Fruit fly (Drosophila melanogaster) whole organism, embryonic: Measurements from ENCODE around the gene CG15728.
A peak's percentile ranks its signal among the peaks of the same experiment; 100 is the strongest.

Experiments used
- B-H1 ChIP-seq: fragments of 200-800 bp; sonication (Bioruptor generic); IDR thresholded peaks from 3 replicates; pipeline ENCODE4 v1.3.6; 2022; ENCODE audit warnings: missing biosample characterization, missing genetic modification characterization
- Bgb ChIP-seq: fragments of 200-800 bp; sonication (Bioruptor generic); IDR thresholded peaks from 2 replicates; pipeline ENCODE4 v1.3.6; 2022; ENCODE audit warnings: missing biosample characterization, missing genetic modification characterization; ENCODE audit not compliant: partially characterized antibody
- CG10543 ChIP-seq: fragments of 200-800 bp; sonication (Bioruptor generic); optimal IDR thresholded peaks from 3 replicates; lab custom pipeline; 2017; ENCODE audit warnings: missing biosample characterization, mild to moderate bottlenecking, missing genetic modification characterization, moderate library complexity
- CG11085 ChIP-seq: fragments of 200-800 bp; sonication (Bioruptor generic); IDR thresholded peaks from 2 replicates; pipeline ENCODE4 v1.3.6; 2022; ENCODE audit warnings: missing biosample characterization, missing genetic modification characterization
- CG11247 ChIP-seq: fragments of 200-800 bp; sonication (Bioruptor generic); IDR thresholded peaks from 2 replicates; pipeline ENCODE4 v1.3.6; 2022; ENCODE audit warnings: missing biosample characterization, missing genetic modification characterization
- CG12391 ChIP-seq: fragments of 200-800 bp; sonication (Bioruptor generic); optimal IDR thresholded peaks from 3 replicates; lab custom pipeline; 2018; ENCODE audit warnings: missing biosample characterization, mild to moderate bottlenecking, missing genetic modification characterization, moderate library complexity
- CG12659 ChIP-seq: fragments of 200-800 bp; sonication (Bioruptor generic); optimal IDR thresholded peaks from 3 replicates; lab custom pipeline; 2017; ENCODE audit warnings: mild to moderate bottlenecking, missing biosample characterization, missing genetic modification reagents, missing genetic modification characterization
- CG13287 ChIP-seq: fragments of 200-800 bp; sonication (Bioruptor generic); IDR thresholded peaks from 2 replicates; pipeline ENCODE4 v1.3.6; 2022; ENCODE audit warnings: missing biosample characterization, missing genetic modification characterization; ENCODE audit not compliant: partially characterized antibody
- CG15073 ChIP-seq: fragments of 200-800 bp; sonication (Bioruptor generic); optimal IDR thresholded peaks from 2 replicates; lab custom pipeline; 2016; ENCODE audit warnings: missing biosample characterization, missing genetic modification characterization
- CG15479 ChIP-seq: fragments of 200-800 bp; sonication (Bioruptor generic); optimal IDR thresholded peaks from 3 replicates; lab custom pipeline; 2019; ENCODE audit warnings: missing biosample characterization, mild to moderate bottlenecking, missing genetic modification characterization, moderate library complexity
- CG15514 ChIP-seq: fragments of 200-800 bp; sonication (Bioruptor generic); optimal IDR thresholded peaks from 3 replicates; lab custom pipeline; 2017; ENCODE audit warnings: missing biosample characterization, missing genetic modification characterization, mild to moderate bottlenecking, moderate library complexity, missing genetic modification reagents
- CG15601 ChIP-seq: fragments of 200-800 bp; sonication (Bioruptor generic); optimal IDR thresholded peaks from 3 replicates; lab custom pipeline; 2019; ENCODE audit warnings: missing biosample characterization, mild to moderate bottlenecking, missing genetic modification characterization, moderate library complexity
- CG17186 ChIP-seq: fragments of 200-800 bp; sonication (Bioruptor generic); optimal IDR thresholded peaks from 3 replicates; lab custom pipeline; 2017; ENCODE audit warnings: missing biosample characterization, missing genetic modification reagents, missing genetic modification characterization
- CG1832 ChIP-seq: fragments of 200-800 bp; sonication (Bioruptor generic); optimal IDR thresholded peaks from 2 replicates; lab custom pipeline; 2017; ENCODE audit warnings: missing biosample characterization, mild to moderate bottlenecking, missing genetic modification characterization, inconsistent platforms
- CG18599 ChIP-seq: fragments of 200-800 bp; sonication (Bioruptor generic); optimal IDR thresholded peaks from 3 replicates; lab custom pipeline; 2017; ENCODE audit warnings: missing biosample characterization, missing genetic modification characterization, mild to moderate bottlenecking, moderate library complexity, missing genetic modification reagents
- CG2116 ChIP-seq: fragments of 200-800 bp; sonication (Bioruptor generic); optimal IDR thresholded peaks from 3 replicates; lab custom pipeline; 2018; ENCODE audit warnings: missing biosample characterization, mild to moderate bottlenecking, missing genetic modification characterization
- CG2199 ChIP-seq: fragments of 200-800 bp; sonication (Bioruptor generic); IDR thresholded peaks from 3 replicates; pipeline ENCODE4 v1.3.6; 2022; ENCODE audit warnings: missing biosample characterization, missing genetic modification characterization
- CG2712 ChIP-seq: fragments of 200-800 bp; optimal IDR thresholded peaks from 3 replicates; lab custom pipeline; 2019; ENCODE audit warnings: missing biosample characterization, mild to moderate bottlenecking, missing genetic modification characterization, moderate library complexity
- CG33213 ChIP-seq: fragments of 200-800 bp; sonication (Bioruptor generic); optimal IDR thresholded peaks from 3 replicates; lab custom pipeline; 2016; ENCODE audit warnings: missing biosample characterization, missing genetic modification characterization
- CG34422 ChIP-seq: fragments of 200-800 bp; sonication (Bioruptor generic); IDR thresholded peaks from 3 replicates; pipeline ENCODE4 v1.3.6; 2022; ENCODE audit warnings: missing biosample characterization, missing genetic modification characterization
- CG8290 ChIP-seq, 3 experiments: fragments of 200-800 bp; sonication (Bioruptor generic); optimal IDR thresholded peaks; 2 replicates each; lab custom pipeline; 2016 to 2019; ENCODE audit warnings: missing biosample characterization in 3 of 3, missing genetic modification characterization in 3 of 3, mild to moderate bottlenecking in 2 of 3, moderate library complexity in 1 of 3
- CG8765 ChIP-seq: fragments of 200-800 bp; sonication (Bioruptor generic); IDR thresholded peaks from 2 replicates; pipeline ENCODE4 v1.3.6; 2022; ENCODE audit warnings: missing biosample characterization, missing genetic modification characterization
- CG9797 ChIP-seq: fragments of 200-800 bp; sonication (Bioruptor generic); optimal IDR thresholded peaks from 3 replicates; lab custom pipeline; 2018; ENCODE audit warnings: missing biosample characterization, mild to moderate bottlenecking, missing genetic modification characterization
- Deaf1 ChIP-seq: fragments of 200-800 bp; optimal IDR thresholded peaks from 3 replicates; lab custom pipeline; 2019; ENCODE audit warnings: missing biosample characterization, mild to moderate bottlenecking, missing genetic modification characterization, moderate library complexity
- Dll ChIP-seq: fragments of 200-800 bp; sonication (Bioruptor generic); IDR thresholded peaks from 4 replicates; pipeline ENCODE4 v1.3.6; 2022; ENCODE audit warnings: missing biosample characterization, missing genetic modification characterization; ENCODE audit not compliant: partially characterized antibody
- Fer1 ChIP-seq: fragments of 200-800 bp; sonication (Bioruptor generic); optimal IDR thresholded peaks from 2 replicates; lab custom pipeline; 2017; ENCODE audit warnings: missing biosample characterization, mild to moderate bottlenecking, missing genetic modification characterization
- GATAe ChIP-seq: fragments of 200-800 bp; sonication (Bioruptor generic); conservative IDR thresholded peaks from 2 replicates; pipeline ENCODE4 v1.3.6; 2022; ENCODE audit warnings: missing biosample characterization, missing genetic modification characterization
- HmgZ ChIP-seq: fragments of 200-800 bp; sonication (Bioruptor generic); optimal IDR thresholded peaks from 2 replicates; lab custom pipeline; 2018; ENCODE audit warnings: missing biosample characterization, mild to moderate bottlenecking, missing genetic modification characterization
- Hmr ChIP-seq: fragments of 200-800 bp; sonication (Bioruptor generic); optimal IDR thresholded peaks from 3 replicates; lab custom pipeline; 2017; ENCODE audit warnings: mild to moderate bottlenecking, missing biosample characterization, missing genetic modification reagents, missing genetic modification characterization
- Jarid2 ChIP-seq: fragments of 200-800 bp; sonication (Bioruptor generic); optimal IDR thresholded peaks from 3 replicates; lab custom pipeline; 2017; ENCODE audit warnings: mild to moderate bottlenecking, missing biosample characterization, missing genetic modification reagents, missing genetic modification characterization
- Mad ChIP-seq: fragments of 200-800 bp; sonication (Bioruptor generic); optimal IDR thresholded peaks from 2 replicates; lab custom pipeline; 2016; ENCODE audit warnings: missing biosample characterization, missing genetic modification characterization
- Scr ChIP-seq: fragments of 200-800 bp; sonication (Bioruptor generic); IDR thresholded peaks from 2 replicates; pipeline ENCODE4 v1.3.6; 2022; ENCODE audit warnings: missing biosample characterization, missing genetic modification characterization; ENCODE audit not compliant: partially characterized antibody
- Taf1 ChIP-seq: fragments of 200-800 bp; sonication (Bioruptor generic); IDR thresholded peaks from 2 replicates; pipeline ENCODE4 v1.3.6; 2022; ENCODE audit warnings: missing biosample characterization, missing genetic modification characterization
- chm ChIP-seq: fragments of 200-800 bp; sonication (Bioruptor generic); IDR thresholded peaks from 2 replicates; pipeline ENCODE4 v1.3.6; 2022; ENCODE audit warnings: missing biosample characterization, missing genetic modification characterization
- fu2 ChIP-seq: fragments of 200-800 bp; sonication (Bioruptor generic); optimal IDR thresholded peaks from 2 replicates; lab custom pipeline; 2016; ENCODE audit warnings: missing biosample characterization, missing genetic modification characterization
- grn ChIP-seq: fragments of 200-800 bp; sonication (Bioruptor generic); optimal IDR thresholded peaks from 3 replicates; lab custom pipeline; 2017; ENCODE audit warnings: missing biosample characterization, missing genetic modification characterization
- her ChIP-seq: fragments of 200-800 bp; sonication (Bioruptor generic); optimal IDR thresholded peaks from 2 replicates; lab custom pipeline; 2016; ENCODE audit warnings: missing biosample characterization, missing genetic modification characterization
- otp ChIP-seq: fragments of 200-800 bp; sonication (Bioruptor generic); IDR thresholded peaks from 3 replicates; pipeline ENCODE4, ENCODE4 v1.3.6; 2022; ENCODE audit warnings: missing biosample characterization, missing genetic modification characterization
- pan ChIP-seq, 4 experiments: fragments of >200 bp in 3 of 4; fragments of 200-800 bp in 1 of 4; sonication (Bioruptor generic) in 1 of 4; optimal IDR thresholded peaks in 3 of 4; IDR thresholded peaks in 1 of 4; 2 replicates each; pipeline versions ENCODE4 v1.3.6 to Lab custom; 2017 to 2022; ENCODE audit warnings: missing biosample characterization in 2 of 4, missing genetic modification characterization in 2 of 4, mixed read lengths in 1 of 4
- pfk ChIP-seq: fragments of 200-800 bp; sonication (Bioruptor generic); optimal IDR thresholded peaks from 2 replicates; lab custom pipeline; 2018; ENCODE audit warnings: missing biosample characterization, mild to moderate bottlenecking, missing genetic modification characterization, moderate library complexity
- rib ChIP-seq: fragments of 200-800 bp; sonication (Bioruptor generic); IDR thresholded peaks from 2 replicates; pipeline ENCODE4 v1.3.6; 2022; ENCODE audit warnings: missing biosample characterization, missing genetic modification characterization
- salm ChIP-seq: fragments of 200-800 bp; sonication (Bioruptor generic); optimal IDR thresholded peaks from 2 replicates; lab custom pipeline; 2018; ENCODE audit warnings: missing biosample characterization, mild to moderate bottlenecking, missing genetic modification characterization
- sna ChIP-seq: fragments of 200-800 bp; sonication (Bioruptor generic); IDR thresholded peaks from 2 replicates; pipeline ENCODE4 v1.3.6; 2022; ENCODE audit warnings: missing biosample characterization, missing genetic modification characterization; ENCODE audit not compliant: partially characterized antibody
- twi ChIP-seq: fragments of 200-800 bp; optimal IDR thresholded peaks from 2 replicates; lab custom pipeline; 2019; ENCODE audit warnings: missing biosample characterization, mild to moderate bottlenecking, missing genetic modification characterization, moderate library complexity
- vvl ChIP-seq: fragments of 200-800 bp; sonication (Bioruptor generic); IDR thresholded peaks from 2 replicates; pipeline ENCODE4 v1.3.6; 2022; ENCODE audit warnings: missing biosample characterization, missing genetic modification characterization
- zf30C ChIP-seq: fragments of 200-800 bp; sonication (Bioruptor generic); optimal IDR thresholded peaks from 3 replicates; lab custom pipeline; 2018; ENCODE audit warnings: missing biosample characterization, mild to moderate bottlenecking, missing genetic modification characterization

CG15728 gene

dm6 chrX:12658999-12659560 is 35.0 kb downstream of the CG15728 start, which contains the start of gene Tis11 (continued):
- TF ChIP-seq Fer1 (GFP tag; lab: Kevin White, UChicago) (peak; percentile 49), CG12659 (GFP tag; lab: Kevin White, UChicago) (peak; percentile 66), chm (GFP tag; lab: Robert Waterston, UW) (peak; percentile 94), CG15479 (GFP tag; lab: Kevin White, UChicago) (no peak), vvl (GFP tag; lab: Robert Waterston, UW) (peak; percentile 41; the same call in 1 of the 2 replicates), CG8765 (GFP tag; lab: Robert Waterston, UW) (no peak), CG13287 (GFP tag; lab: Robert Waterston, UW) (peak; percentile 38; the same call in 1 of the 2 replicates), GATAe (no peak), CG15601 (tag; lab: Kevin White, UChicago) (peak; percentile 10), her (peak; percentile 32), CG1832 (GFP tag; lab: Kevin White, UChicago) (no peak), CG15073 (no peak), CG17186 (GFP tag; lab: Kevin White, UChicago) (peak; percentile 20), B-H1 (GFP tag; lab: Robert Waterston, UW) (no peak), pfk (GFP tag; lab: Kevin White, UChicago) (peak; percentile 20), otp (GFP tag; lab: Robert Waterston, UW) (0 out of 3 replicates have a peak, but pooled peaks have one; percentile 24), CG11247 (GFP tag; lab: Robert Waterston, UW) (0 out of 2 replicates have a peak, but pooled peaks have one; percentile 11), Taf1 (GFP tag; lab: Robert Waterston, UW) (no peak), CG11085 (GFP tag; lab: Robert Waterston, UW) (peak; percentile 42; the same call in 1 of the 2 replicates), Hmr (GFP tag; lab: Kevin White, UChicago) (peak; percentile 58), rib (GFP tag; lab: Robert Waterston, UW) (peak; percentile 61), Bgb (GFP tag; lab: Robert Waterston, UW) (peak; percentile 48; the same call in 1 of the 2 replicates), CG2116 (peak; percentile 71), CG2712 (peak; percentile 16), Jarid2 (GFP tag; lab: Kevin White, UChicago) (peak; percentile 94), Dll (GFP tag; lab: Robert Waterston, UW) (0 out of 4 replicates have a peak, but pooled peaks have one; percentile 27), pan (optimal IDR thresholded peaks at IDR 0.05; lab: Kevin White, UChicago) (no peak), pan (GFP tag; optimal IDR thresholded peaks at IDR 0.05 in 1 of 2, IDR thresholded peaks at IDR 0.05 in 1 of 2) (peak in 1 of 2 experiments; percentile 30), grn (GFP tag; lab: Kevin White, UChicago) (peak; percentile 31), sna (GFP tag; lab: Robert Waterston, UW) (peak; percentile 26; the same call in 1 of the 2 replicates), Mad (GFP tag; lab: Kevin White, UChicago) (peak; percentile 14), CG9797 (GFP tag; lab: Kevin White, UChicago) (peak; percentile 96), CG2199 (GFP tag; lab: Robert Waterston, UW) (0 out of 3 replicates have a peak, but pooled peaks have one; percentile 21), HmgZ (peak; percentile 12), CG34422 (peak; percentile 34; the same call in 1 of the 3 replicates), CG12391 (tag; lab: Kevin White, UChicago) (peak; percentile 3), CG18599 (peak; percentile 37), Scr (GFP tag; lab: Robert Waterston, UW) (peak; percentile 56), twi (tag; lab: Kevin White, UChicago) (no peak), CG33213 (peak; percentile 1), zf30C (peak; percentile 87), CG15514 (GFP tag; lab: Kevin White, UChicago) (peak; percentile 75), CG8290 (GFP tag; optimal IDR thresholded peaks at IDR 0.05; lab: Kevin White, UChicago) (no peak), CG8290 (tag; optimal IDR thresholded peaks at IDR 0.05; lab: Kevin White, UChicago) (peak in 1 of 2 experiments; percentile 55), salm (tag; lab: Kevin White, UChicago) (peak; percentile 12), Deaf1 (tag; lab: Kevin White, UChicago) (peak; percentile 58), CG10543 (GFP tag; lab: Kevin White, UChicago) (peak; percentile 41), fu2 (GFP tag; lab: Kevin White, UChicago) (no peak)
